Fruit fly (Drosophila melanogaster) whole organism, embryonic: ENCODE results near the gene CG42847.

Experiments used
- Antp ChIP-seq: fragments of 200-800 bp; sonication (Bioruptor generic); optimal IDR thresholded peaks from 3 replicates; lab custom pipeline; 2016; ENCODE audit warnings: missing biosample characterization, missing genetic modification characterization
- CG11504 ChIP-seq: fragments of 200-800 bp; sonication (Bioruptor generic); optimal IDR thresholded peaks from 3 replicates; lab custom pipeline; 2019; ENCODE audit warnings: missing biosample characterization, mild to moderate bottlenecking, missing genetic modification characterization, moderate library complexity
- CG11695 ChIP-seq: fragments of 200-800 bp; sonication (Bioruptor generic); IDR thresholded peaks from 3 replicates; pipeline ENCODE4 v1.3.6; 2022; ENCODE audit warnings: missing biosample characterization, missing genetic modification characterization
- CG12659 ChIP-seq: fragments of 200-800 bp; sonication (Bioruptor generic); optimal IDR thresholded peaks from 3 replicates; lab custom pipeline; 2017; ENCODE audit warnings: mild to moderate bottlenecking, missing biosample characterization, missing genetic modification reagents, missing genetic modification characterization
- CG13894 ChIP-seq: fragments of 200-800 bp; sonication (Bioruptor generic); optimal IDR thresholded peaks from 3 replicates; lab custom pipeline; 2018; ENCODE audit warnings: missing biosample characterization, mild to moderate bottlenecking, missing genetic modification characterization, moderate library complexity
- CG14965 ChIP-seq: fragments of 200-800 bp; sonication (Bioruptor generic); optimal IDR thresholded peaks from 2 replicates; lab custom pipeline; 2016; ENCODE audit warnings: missing biosample characterization, missing genetic modification characterization, borderline replicate concordance
- CG15011 ChIP-seq: fragments of 200-800 bp; sonication (Bioruptor generic); optimal IDR thresholded peaks from 3 replicates; lab custom pipeline; 2018; ENCODE audit warnings: missing biosample characterization, mild to moderate bottlenecking, missing genetic modification characterization
- CG15601 ChIP-seq: fragments of 200-800 bp; sonication (Bioruptor generic); optimal IDR thresholded peaks from 3 replicates; lab custom pipeline; 2019; ENCODE audit warnings: missing biosample characterization, mild to moderate bottlenecking, missing genetic modification characterization, moderate library complexity
- CG1602 ChIP-seq: fragments of 200-800 bp; sonication (Bioruptor generic); optimal IDR thresholded peaks from 3 replicates; lab custom pipeline; 2016; ENCODE audit warnings: missing biosample characterization, missing genetic modification characterization
- CG1647 ChIP-seq: fragments of 200-800 bp; sonication (Bioruptor generic); optimal IDR thresholded peaks from 3 replicates; lab custom pipeline; 2016; ENCODE audit warnings: missing biosample characterization, missing genetic modification characterization
- CG17802 ChIP-seq: fragments of 200-800 bp; sonication (Bioruptor generic); optimal IDR thresholded peaks from 2 replicates; lab custom pipeline; 2018; ENCODE audit warnings: missing biosample characterization, mild to moderate bottlenecking, missing genetic modification characterization, moderate library complexity
- CG30020 ChIP-seq: fragments of 200-800 bp; optimal IDR thresholded peaks from 2 replicates; lab custom pipeline; 2019; ENCODE audit warnings: missing biosample characterization, mild to moderate bottlenecking, missing genetic modification characterization, moderate library complexity
- CG31224 ChIP-seq: fragments of 200-800 bp; sonication (Bioruptor generic); IDR thresholded peaks from 2 replicates; pipeline ENCODE4 v1.3.6; 2022; ENCODE audit warnings: missing biosample characterization, missing genetic modification characterization
- CG31441 ChIP-seq: fragments of 200-800 bp; sonication (Bioruptor generic); IDR thresholded peaks from 2 replicates; pipeline ENCODE4 v1.3.6; 2022; ENCODE audit warnings: missing biosample characterization, missing genetic modification characterization
- CG32767 ChIP-seq: fragments of 200-800 bp; sonication (Bioruptor generic); IDR thresholded peaks from 2 replicates; pipeline ENCODE4 v1.3.6; 2022; ENCODE audit warnings: missing biosample characterization, missing genetic modification characterization
- CG3847 ChIP-seq: fragments of 200-800 bp; sonication (Bioruptor generic); IDR thresholded peaks from 2 replicates; pipeline ENCODE4 v1.3.6; 2022; ENCODE audit warnings: missing biosample characterization, missing genetic modification characterization
- CG3995 ChIP-seq: fragments of 200-800 bp; sonication (Bioruptor generic); optimal IDR thresholded peaks from 3 replicates; lab custom pipeline; 2016; ENCODE audit warnings: missing biosample characterization, missing genetic modification characterization
- CG4730 ChIP-seq: fragments of 200-800 bp; sonication (Bioruptor generic); IDR thresholded peaks from 2 replicates; pipeline ENCODE4 v1.3.6; 2022; ENCODE audit warnings: missing biosample characterization, missing genetic modification characterization
- CG5953 ChIP-seq: fragments of 200-800 bp; sonication (Bioruptor generic); IDR thresholded peaks from 2 replicates; pipeline ENCODE4 v1.3.6; 2022; ENCODE audit warnings: missing biosample characterization, missing genetic modification characterization
- CG6654 ChIP-seq: fragments of 200-800 bp; sonication (Bioruptor generic); optimal IDR thresholded peaks from 2 replicates; lab custom pipeline; 2017; ENCODE audit warnings: missing biosample characterization, mild to moderate bottlenecking, missing genetic modification characterization
- CG6689 ChIP-seq: fragments of 200-800 bp; sonication (Bioruptor generic); IDR thresholded peaks from 2 replicates; pipeline ENCODE4 v1.3.6; 2022; ENCODE audit warnings: missing biosample characterization, missing genetic modification characterization
- CG7357 ChIP-seq: fragments of 200-800 bp; sonication (Bioruptor generic); IDR thresholded peaks from 3 replicates; pipeline ENCODE4 v1.3.6; 2022; ENCODE audit warnings: missing biosample characterization, missing genetic modification characterization
- CG7963 ChIP-seq: fragments of 200-800 bp; sonication (Bioruptor generic); IDR thresholded peaks from 3 replicates; pipeline ENCODE4 v1.3.6; 2022; ENCODE audit warnings: missing biosample characterization, missing genetic modification characterization; ENCODE audit not compliant: partially characterized antibody
- CG8089 ChIP-seq: fragments of 200-800 bp; sonication (Bioruptor generic); optimal IDR thresholded peaks from 3 replicates; lab custom pipeline; 2016; ENCODE audit warnings: missing biosample characterization, missing genetic modification characterization
- Dp ChIP-seq: fragments of 200-800 bp; sonication (Bioruptor generic); optimal IDR thresholded peaks from 2 replicates; lab custom pipeline; 2018; ENCODE audit warnings: missing biosample characterization, mild to moderate bottlenecking, missing genetic modification characterization, moderate library complexity
- Fer1 ChIP-seq: fragments of 200-800 bp; sonication (Bioruptor generic); optimal IDR thresholded peaks from 2 replicates; lab custom pipeline; 2017; ENCODE audit warnings: missing biosample characterization, mild to moderate bottlenecking, missing genetic modification characterization
- Hand ChIP-seq: fragments of 200-800 bp; sonication (Bioruptor generic); optimal IDR thresholded peaks from 2 replicates; lab custom pipeline; 2017; ENCODE audit warnings: mild to moderate bottlenecking, missing biosample characterization, missing genetic modification reagents, missing genetic modification characterization
- Lpt ChIP-seq: fragments of >200 bp; optimal IDR thresholded peaks from 2 replicates; lab custom pipeline; 2018; ENCODE audit warnings: missing biosample characterization, missing genetic modification characterization
- Mad ChIP-seq: fragments of 200-800 bp; sonication (Bioruptor generic); optimal IDR thresholded peaks from 2 replicates; lab custom pipeline; 2016; ENCODE audit warnings: missing biosample characterization, missing genetic modification characterization
- ac ChIP-seq: fragments of 200-800 bp; sonication (Bioruptor generic); optimal IDR thresholded peaks from 3 replicates; lab custom pipeline; 2017; ENCODE audit warnings: missing biosample characterization, mild to moderate bottlenecking, missing genetic modification characterization
- aop ChIP-seq: fragments of 200-800 bp; sonication (Bioruptor generic); IDR thresholded peaks from 2 replicates; pipeline ENCODE4 v1.3.6; 2022; ENCODE audit warnings: missing biosample characterization, missing genetic modification characterization
- crc ChIP-seq: fragments of 200-800 bp; sonication (Bioruptor generic); optimal IDR thresholded peaks from 2 replicates; lab custom pipeline; 2016; ENCODE audit warnings: missing biosample characterization, missing genetic modification characterization
- disco-r ChIP-seq: fragments of 200-800 bp; sonication (Bioruptor generic); optimal IDR thresholded peaks from 2 replicates; lab custom pipeline; 2016; ENCODE audit warnings: missing biosample characterization, missing genetic modification characterization
- dm ChIP-seq: fragments of 200-800 bp; sonication (Bioruptor generic); optimal IDR thresholded peaks from 3 replicates; lab custom pipeline; 2016; ENCODE audit warnings: missing biosample characterization, missing genetic modification characterization
- emc ChIP-seq: fragments of 200-800 bp; sonication (Bioruptor generic); optimal IDR thresholded peaks from 2 replicates; lab custom pipeline; 2016; ENCODE audit warnings: missing biosample characterization, missing genetic modification characterization
- fu2 ChIP-seq: fragments of 200-800 bp; sonication (Bioruptor generic); optimal IDR thresholded peaks from 2 replicates; lab custom pipeline; 2016; ENCODE audit warnings: missing biosample characterization, missing genetic modification characterization
- gsb-n ChIP-seq: fragments of 200-800 bp; sonication (Bioruptor generic); optimal IDR thresholded peaks from 3 replicates; lab custom pipeline; 2018; ENCODE audit warnings: missing biosample characterization, mild to moderate bottlenecking, missing genetic modification characterization
- lmd ChIP-seq: fragments of 200-800 bp; sonication (Bioruptor generic); IDR thresholded peaks from 2 replicates; pipeline ENCODE4 v1.3.6; 2022; ENCODE audit warnings: missing biosample characterization, missing genetic modification characterization
- maf-S ChIP-seq: fragments of 200-800 bp; sonication (Bioruptor generic); optimal IDR thresholded peaks from 2 replicates; lab custom pipeline; 2016; ENCODE audit warnings: missing biosample characterization, missing genetic modification characterization
- mirr ChIP-seq: fragments of 200-800 bp; sonication (Bioruptor generic); optimal IDR thresholded peaks from 3 replicates; lab custom pipeline; 2018; ENCODE audit warnings: missing biosample characterization, mild to moderate bottlenecking, missing genetic modification characterization
- odd ChIP-seq: fragments of 200-800 bp; sonication (Bioruptor generic); optimal IDR thresholded peaks from 2 replicates; lab custom pipeline; 2017; ENCODE audit warnings: missing biosample characterization, mild to moderate bottlenecking, missing genetic modification characterization
- pfk ChIP-seq: fragments of 200-800 bp; sonication (Bioruptor generic); optimal IDR thresholded peaks from 2 replicates; lab custom pipeline; 2018; ENCODE audit warnings: missing biosample characterization, mild to moderate bottlenecking, missing genetic modification characterization, moderate library complexity
- pros ChIP-seq: fragments of 200-800 bp; sonication (Bioruptor generic); optimal IDR thresholded peaks from 3 replicates; lab custom pipeline; 2019; ENCODE audit warnings: missing biosample characterization, mild to moderate bottlenecking, missing genetic modification characterization, moderate library complexity
- schlank ChIP-seq: fragments of 200-800 bp; sonication (Bioruptor generic); optimal IDR thresholded peaks from 2 replicates; lab custom pipeline; 2018; ENCODE audit warnings: missing biosample characterization, mild to moderate bottlenecking, missing genetic modification characterization
- sd ChIP-seq: fragments of 200-800 bp; sonication (Bioruptor generic); optimal IDR thresholded peaks from 3 replicates; lab custom pipeline; 2018; ENCODE audit warnings: missing biosample characterization, mild to moderate bottlenecking, missing genetic modification characterization, moderate library complexity
- sisA ChIP-seq: fragments of 200-800 bp; sonication (Bioruptor generic); IDR thresholded peaks from 2 replicates; pipeline ENCODE4 v1.3.6; 2022; ENCODE audit warnings: missing biosample characterization, missing genetic modification characterization
- sqz ChIP-seq: fragments of 200-800 bp; sonication (Bioruptor generic); optimal IDR thresholded peaks from 3 replicates; lab custom pipeline; 2018; ENCODE audit warnings: missing biosample characterization, mild to moderate bottlenecking, missing genetic modification characterization
- wek ChIP-seq: fragments of 200-800 bp; sonication (Bioruptor generic); optimal IDR thresholded peaks from 3 replicates; lab custom pipeline; 2018; ENCODE audit warnings: missing biosample characterization, mild to moderate bottlenecking, missing genetic modification characterization, moderate library complexity
- z ChIP-seq: fragments of 200-800 bp; sonication (Bioruptor generic); IDR thresholded peaks from 3 replicates; pipeline ENCODE4 v1.3.6; 2022; ENCODE audit warnings: missing biosample characterization, missing genetic modification characterization
- zfh2 ChIP-seq: fragments of 200-800 bp; sonication (Bioruptor generic); optimal IDR thresholded peaks from 2 replicates; lab custom pipeline; 2016; ENCODE audit warnings: missing biosample characterization, missing genetic modification characterization

CG42847 gene

dm6 chr2L:9448322-9449256 is 20.9 kb downstream of the CG42847 start (continued):
- TF ChIP-seq gsb-n (no peak), ac (GFP tag; lab: Kevin White, UChicago) (no peak), CG7357 (peak; percentile 4; the same call in 1 of the 3 replicates), CG7963 (GFP tag; lab: Robert Waterston, UW) (no peak), CG15601 (no peak), Fer1 (GFP tag; lab: Kevin White, UChicago) (no peak), CG6654 (GFP tag; lab: Kevin White, UChicago) (no peak), mirr (GFP tag; lab: Kevin White, UChicago) (peak; percentile 76), CG32767 (GFP tag; lab: Robert Waterston, UW) (no peak), pros (GFP tag; lab: Kevin White, UChicago) (peak; percentile 78), Mad (no peak), sqz (GFP tag; lab: Kevin White, UChicago) (no peak), CG31441 (no peak), Lpt (GFP tag; lab: Kevin White, UChicago) (no peak), CG15011 (GFP tag; lab: Kevin White, UChicago) (no peak), CG1602 (GFP tag; lab: Kevin White, UChicago) (no peak), CG31224 (GFP tag; lab: Robert Waterston, UW) (peak; percentile 55), z (peak; percentile 73; the same call in 2 of the 3 replicates), CG13894 (no peak), Antp (GFP tag; lab: Kevin White, UChicago) (peak; percentile 14), CG4730 (GFP tag; lab: Robert Waterston, UW) (no peak), dm (GFP tag; lab: Kevin White, UChicago) (peak; percentile 28), maf-S (peak; percentile 17), lmd (GFP tag; lab: Robert Waterston, UW) (peak; percentile 8), sd (tag; lab: Kevin White, UChicago) (peak; percentile 87), CG30020 (no peak), emc (GFP tag; lab: Kevin White, UChicago) (no peak), schlank (tag; lab: Kevin White, UChicago) (no peak), CG17802 (no peak), CG12659 (no peak), wek (GFP tag; lab: Kevin White, UChicago) (no peak), sisA (no peak), CG8089 (GFP tag; lab: Kevin White, UChicago) (peak; percentile 10), Dp (GFP tag; lab: Kevin White, UChicago) (no peak), pfk (GFP tag; lab: Kevin White, UChicago) (no peak), disco-r (GFP tag; lab: Kevin White, UChicago) (no peak), fu2 (GFP tag; lab: Kevin White, UChicago) (no peak), CG5953 (GFP tag; lab: Robert Waterston, UW) (no peak), CG14965 (GFP tag; lab: Kevin White, UChicago) (no peak), crc (GFP tag; lab: Kevin White, UChicago) (peak; percentile 1), zfh2 (GFP tag; lab: Kevin White, UChicago) (peak; percentile 45), odd (GFP tag; lab: Kevin White, UChicago) (no peak), CG11695 (GFP tag; lab: Robert Waterston, UW) (no peak), CG3995 (GFP tag; lab: Kevin White, UChicago) (no peak), CG1647 (GFP tag; lab: Kevin White, UChicago) (no peak), CG3847 (GFP tag; lab: Robert Waterston, UW) (no peak), CG6689 (GFP tag; lab: Robert Waterston, UW) (no peak), CG11504 (tag; lab: Kevin White, UChicago) (peak; percentile 31), Hand (GFP tag; lab: Kevin White, UChicago) (no peak), aop (GFP tag; lab: Robert Waterston, UW) (no peak)
